Fruit fly (Drosophila melanogaster) whole organism, embryonic: ENCODE results near the gene CAH7.

Experiments
- Antp ChIP-seq: fragments of 200-800 bp; sonication (Bioruptor generic); optimal IDR thresholded peaks from 3 replicates; lab custom pipeline; 2016; ENCODE audit warnings: missing biosample characterization, missing genetic modification characterization
- CG10366 ChIP-seq: fragments of 200-800 bp; sonication (Bioruptor generic); IDR thresholded peaks from 2 replicates; pipeline ENCODE4 v1.3.6; 2022; ENCODE audit warnings: missing biosample characterization, missing genetic modification characterization
- CG11560 ChIP-seq: fragments of 200-800 bp; sonication (Bioruptor generic); IDR thresholded peaks from 3 replicates; pipeline ENCODE4 v1.3.6; 2022; ENCODE audit warnings: missing biosample characterization, missing genetic modification characterization
- CG11695 ChIP-seq: fragments of 200-800 bp; sonication (Bioruptor generic); IDR thresholded peaks from 3 replicates; pipeline ENCODE4 v1.3.6; 2022; ENCODE audit warnings: missing biosample characterization, missing genetic modification characterization
- CG12659 ChIP-seq: fragments of 200-800 bp; sonication (Bioruptor generic); optimal IDR thresholded peaks from 3 replicates; lab custom pipeline; 2017; ENCODE audit warnings: mild to moderate bottlenecking, missing biosample characterization, missing genetic modification reagents, missing genetic modification characterization
- CG14050 ChIP-seq: fragments of 200-800 bp; sonication (Bioruptor generic); IDR thresholded peaks from 3 replicates; pipeline ENCODE4 v1.3.6; 2022; ENCODE audit warnings: missing biosample characterization, missing genetic modification characterization
- CG16813 ChIP-seq: fragments of 200-800 bp; sonication (Bioruptor generic); IDR thresholded peaks from 3 replicates; pipeline ENCODE4 v1.3.6; 2022; ENCODE audit warnings: missing biosample characterization, missing genetic modification characterization; ENCODE audit not compliant: partially characterized antibody
- CG17186 ChIP-seq: fragments of 200-800 bp; sonication (Bioruptor generic); optimal IDR thresholded peaks from 3 replicates; lab custom pipeline; 2017; ENCODE audit warnings: missing biosample characterization, missing genetic modification reagents, missing genetic modification characterization
- CG1792 ChIP-seq: fragments of 200-800 bp; sonication (Bioruptor generic); optimal IDR thresholded peaks from 2 replicates; lab custom pipeline; 2016; ENCODE audit warnings: missing biosample characterization, missing genetic modification characterization
- CG2120 ChIP-seq: fragments of 200-800 bp; sonication (Bioruptor generic); optimal IDR thresholded peaks from 3 replicates; lab custom pipeline; 2016; ENCODE audit warnings: missing biosample characterization, missing genetic modification characterization
- CG31224 ChIP-seq: fragments of 200-800 bp; sonication (Bioruptor generic); IDR thresholded peaks from 2 replicates; pipeline ENCODE4 v1.3.6; 2022; ENCODE audit warnings: missing biosample characterization, missing genetic modification characterization
- CG6689 ChIP-seq: fragments of 200-800 bp; sonication (Bioruptor generic); IDR thresholded peaks from 2 replicates; pipeline ENCODE4 v1.3.6; 2022; ENCODE audit warnings: missing biosample characterization, missing genetic modification characterization
- CG7271 ChIP-seq: fragments of 200-800 bp; sonication (Bioruptor generic); optimal IDR thresholded peaks from 2 replicates; lab custom pipeline; 2018; ENCODE audit warnings: missing biosample characterization, mild to moderate bottlenecking, missing genetic modification characterization, moderate library complexity
- CG7839 ChIP-seq: fragments of 200-800 bp; sonication (Bioruptor generic); optimal IDR thresholded peaks from 3 replicates; lab custom pipeline; 2018; ENCODE audit warnings: missing biosample characterization, mild to moderate bottlenecking, missing genetic modification characterization, moderate library complexity
- CG8089 ChIP-seq: fragments of 200-800 bp; sonication (Bioruptor generic); optimal IDR thresholded peaks from 3 replicates; lab custom pipeline; 2016; ENCODE audit warnings: missing biosample characterization, missing genetic modification characterization
- CG9437 ChIP-seq: fragments of 200-800 bp; sonication (Bioruptor generic); optimal IDR thresholded peaks from 2 replicates; lab custom pipeline; 2018; ENCODE audit warnings: missing biosample characterization, mild to moderate bottlenecking, missing genetic modification characterization
- CkIIα-i1 ChIP-seq: fragments of 200-800 bp; sonication (Bioruptor generic); IDR thresholded peaks from 2 replicates; pipeline ENCODE4 v1.3.6; 2022; ENCODE audit warnings: missing biosample characterization, missing genetic modification characterization
- Fer1 ChIP-seq: fragments of 200-800 bp; sonication (Bioruptor generic); optimal IDR thresholded peaks from 2 replicates; lab custom pipeline; 2017; ENCODE audit warnings: missing biosample characterization, mild to moderate bottlenecking, missing genetic modification characterization
- HLHmδ ChIP-seq: fragments of 200-800 bp; sonication (Bioruptor generic); optimal IDR thresholded peaks from 2 replicates; lab custom pipeline; 2018; ENCODE audit warnings: missing biosample characterization, mild to moderate bottlenecking, missing genetic modification characterization, moderate library complexity
- Hand ChIP-seq: fragments of 200-800 bp; sonication (Bioruptor generic); optimal IDR thresholded peaks from 2 replicates; lab custom pipeline; 2017; ENCODE audit warnings: mild to moderate bottlenecking, missing biosample characterization, missing genetic modification reagents, missing genetic modification characterization
- HmgD ChIP-seq: fragments of 200-800 bp; sonication (Bioruptor generic); optimal IDR thresholded peaks from 3 replicates; lab custom pipeline; 2016; ENCODE audit warnings: missing biosample characterization, missing genetic modification characterization
- Lhr ChIP-seq: fragments of 200-800 bp; sonication (Bioruptor generic); optimal IDR thresholded peaks from 3 replicates; lab custom pipeline; 2017; ENCODE audit warnings: mild to moderate bottlenecking, missing biosample characterization, missing genetic modification reagents, missing genetic modification characterization
- Lpt ChIP-seq: fragments of >200 bp; optimal IDR thresholded peaks from 2 replicates; lab custom pipeline; 2018; ENCODE audit warnings: missing biosample characterization, missing genetic modification characterization
- Myb ChIP-seq: fragments of 200-800 bp; sonication (Bioruptor generic); optimal IDR thresholded peaks from 2 replicates; lab custom pipeline; 2016; ENCODE audit warnings: missing biosample characterization, missing genetic modification characterization
- NC2β ChIP-seq: fragments of 200-800 bp; sonication (Bioruptor generic); optimal IDR thresholded peaks from 2 replicates; lab custom pipeline; 2016; ENCODE audit warnings: missing biosample characterization, missing genetic modification characterization
- Pdp1 ChIP-seq, 2 experiments: fragments of 200-800 bp; sonication (Bioruptor generic); optimal IDR thresholded peaks; 3 replicates each; lab custom pipeline; 2016; ENCODE audit warnings: missing biosample characterization in 2 of 2, missing genetic modification characterization in 2 of 2, mild to moderate bottlenecking in 1 of 2, moderate library complexity in 1 of 2
- Ptx1 ChIP-seq: fragments of 200-800 bp; sonication (Bioruptor generic); IDR thresholded peaks from 2 replicates; pipeline ENCODE4 v1.3.6; 2022; ENCODE audit warnings: missing biosample characterization, missing genetic modification characterization
- Ssrp ChIP-seq: fragments of 200-800 bp; sonication (Bioruptor generic); optimal IDR thresholded peaks from 2 replicates; lab custom pipeline; 2018; ENCODE audit warnings: missing biosample characterization, mild to moderate bottlenecking, missing genetic modification characterization, moderate library complexity
- Vsx1 ChIP-seq: fragments of 200-800 bp; sonication (Bioruptor generic); optimal IDR thresholded peaks from 2 replicates; lab custom pipeline; 2017; ENCODE audit warnings: missing biosample characterization, mild to moderate bottlenecking, missing genetic modification characterization, missing genetic modification reagents
- abd-A ChIP-seq: fragments of 200-800 bp; sonication (Bioruptor generic); optimal IDR thresholded peaks from 3 replicates; lab custom pipeline; 2019; ENCODE audit warnings: missing biosample characterization, mild to moderate bottlenecking, missing genetic modification characterization, moderate library complexity
- ci ChIP-seq: fragments of 200-800 bp; sonication (Bioruptor generic); IDR thresholded peaks from 3 replicates; pipeline ENCODE4 v1.3.6; 2022; ENCODE audit warnings: missing biosample characterization, missing genetic modification characterization
- danr ChIP-seq: fragments of 200-800 bp; sonication (Bioruptor generic); IDR thresholded peaks from 2 replicates; pipeline ENCODE4 v1.3.6; 2022; ENCODE audit warnings: missing biosample characterization, missing genetic modification characterization
- emc ChIP-seq: fragments of 200-800 bp; sonication (Bioruptor generic); optimal IDR thresholded peaks from 2 replicates; lab custom pipeline; 2016; ENCODE audit warnings: missing biosample characterization, missing genetic modification characterization
- fru ChIP-seq: fragments of >200 bp; optimal IDR thresholded peaks from 2 replicates; lab custom pipeline; 2017
- gem ChIP-seq: fragments of 200-800 bp; sonication (Bioruptor generic); optimal IDR thresholded peaks from 2 replicates; lab custom pipeline; 2019; ENCODE audit warnings: missing biosample characterization, mild to moderate bottlenecking, missing genetic modification characterization, moderate library complexity
- h ChIP-seq: fragments of >200 bp; optimal IDR thresholded peaks from 2 replicates; lab custom pipeline; 2017
- kah ChIP-seq: fragments of 200-800 bp; sonication (Bioruptor generic); optimal IDR thresholded peaks from 2 replicates; lab custom pipeline; 2018; ENCODE audit warnings: missing biosample characterization, mild to moderate bottlenecking, missing genetic modification characterization
- ranshi ChIP-seq: fragments of 200-800 bp; sonication (Bioruptor generic); IDR thresholded peaks from 2 replicates; pipeline ENCODE4 v1.3.6; 2022; ENCODE audit warnings: missing biosample characterization, missing genetic modification characterization
- slp2 ChIP-seq: fragments of 200-800 bp; sonication (Bioruptor generic); optimal IDR thresholded peaks from 2 replicates; lab custom pipeline; 2016; ENCODE audit warnings: missing biosample characterization, missing genetic modification characterization
- sqz ChIP-seq: fragments of 200-800 bp; sonication (Bioruptor generic); optimal IDR thresholded peaks from 3 replicates; lab custom pipeline; 2018; ENCODE audit warnings: missing biosample characterization, mild to moderate bottlenecking, missing genetic modification characterization
- sr ChIP-seq: fragments of 200-800 bp; sonication (Bioruptor generic); IDR thresholded peaks from 3 replicates; pipeline ENCODE4 v1.3.6; 2022; ENCODE audit warnings: missing biosample characterization, missing genetic modification characterization
- ttk ChIP-seq: fragments of 200-800 bp; sonication (Bioruptor generic); IDR thresholded peaks from 2 replicates; pipeline ENCODE4 v2.1.2; 2022; ENCODE audit warnings: missing biosample characterization, missing genetic modification characterization

The CAH7 gene

DNA sequence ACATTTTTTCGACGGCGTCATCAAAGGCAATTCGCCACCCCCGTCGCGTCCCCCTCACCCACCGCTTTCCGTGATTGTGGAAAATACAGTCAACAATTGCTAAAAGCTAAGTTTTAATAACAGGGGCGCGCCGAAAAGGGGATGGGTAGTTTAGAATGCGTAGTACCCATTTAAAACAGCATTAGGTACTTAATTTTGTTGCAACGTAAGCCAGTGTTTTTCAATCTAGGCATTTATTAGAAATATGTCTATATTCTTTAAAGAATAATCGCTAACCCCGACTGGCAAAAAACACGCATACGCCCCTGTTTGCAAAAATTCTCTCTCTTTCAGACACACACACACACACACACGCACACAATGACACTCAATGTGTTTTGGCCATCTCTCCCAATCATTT is 27.1 kb upstream of the CAH7 start (continued):
- no peak for TF ChIP-seq NC2β (GFP tag; lab: Kevin White, UChicago)
- no peak for TF ChIP-seq h (lab: Kevin White, UChicago)
- TF ChIP-seq CG16813 (GFP tag; lab: Robert Waterston, UW) = no peak
- no peak for TF ChIP-seq CG17186 (GFP tag; lab: Kevin White, UChicago)
- peak; percentile 25 for TF ChIP-seq Myb
- no peak for TF ChIP-seq HmgD
- TF ChIP-seq abd-A = no peak
- no peak for TF ChIP-seq CG1792 (GFP tag; lab: Kevin White, UChicago)
- TF ChIP-seq ttk = peak; percentile 52
- peak; percentile 59 for TF ChIP-seq gem (tag; lab: Kevin White, UChicago)
- no peak; the same call in 2 of the 3 replicates for TF ChIP-seq CG11560 (tag; lab: Robert Waterston, UW)
- no peak for TF ChIP-seq slp2 (GFP tag; lab: Kevin White, UChicago)
- no peak for TF ChIP-seq CG14050 (GFP tag; lab: Robert Waterston, UW)
- no peak for TF ChIP-seq CG8089 (GFP tag; lab: Kevin White, UChicago)
- no peak for TF ChIP-seq Vsx1
- TF ChIP-seq Hand (GFP tag; lab: Kevin White, UChicago) = peak; percentile 54
- TF ChIP-seq CG11695 (GFP tag; lab: Robert Waterston, UW) = no peak
- TF ChIP-seq CG7271 (tag; lab: Kevin White, UChicago) = no peak
- no peak for TF ChIP-seq CkIIα-i1 (GFP tag; lab: Robert Waterston, UW)
- TF ChIP-seq Antp = peak; percentile 25
- TF ChIP-seq Lhr (GFP tag; lab: Kevin White, UChicago) = no peak
- no peak for TF ChIP-seq HLHmδ (GFP tag; lab: Kevin White, UChicago)
- no peak for TF ChIP-seq kah (GFP tag; lab: Kevin White, UChicago)
- TF ChIP-seq CG7839 (tag; lab: Kevin White, UChicago) = peak; percentile 61
- TF ChIP-seq sqz (GFP tag; lab: Kevin White, UChicago) = no peak
- TF ChIP-seq Ssrp (tag; lab: Kevin White, UChicago) = no peak
- peak; percentile 50 for TF ChIP-seq Ptx1 (GFP tag; lab: Robert Waterston, UW)
- TF ChIP-seq CG2120 (GFP tag; lab: Kevin White, UChicago) = peak; percentile 91
- TF ChIP-seq Fer1 (GFP tag; lab: Kevin White, UChicago) = peak; percentile 53
- peak; percentile 39; the same call in 1 of the 2 replicates for TF ChIP-seq CG10366 (GFP tag; lab: Robert Waterston, UW)
- TF ChIP-seq CG31224 (GFP tag; lab: Robert Waterston, UW) = peak; percentile 56
- TF ChIP-seq ranshi (GFP tag; lab: Robert Waterston, UW) = peak; percentile 67; the same call in 1 of the 2 replicates
- TF ChIP-seq danr (GFP tag; lab: Robert Waterston, UW) = peak; percentile 33; the same call in 1 of the 2 replicates
- TF ChIP-seq emc (GFP tag; lab: Kevin White, UChicago) = no peak
- TF ChIP-seq CG6689 (GFP tag; lab: Robert Waterston, UW) = no peak
- TF ChIP-seq fru = no peak
- peak; percentile 40 for TF ChIP-seq CG12659

DNA sequence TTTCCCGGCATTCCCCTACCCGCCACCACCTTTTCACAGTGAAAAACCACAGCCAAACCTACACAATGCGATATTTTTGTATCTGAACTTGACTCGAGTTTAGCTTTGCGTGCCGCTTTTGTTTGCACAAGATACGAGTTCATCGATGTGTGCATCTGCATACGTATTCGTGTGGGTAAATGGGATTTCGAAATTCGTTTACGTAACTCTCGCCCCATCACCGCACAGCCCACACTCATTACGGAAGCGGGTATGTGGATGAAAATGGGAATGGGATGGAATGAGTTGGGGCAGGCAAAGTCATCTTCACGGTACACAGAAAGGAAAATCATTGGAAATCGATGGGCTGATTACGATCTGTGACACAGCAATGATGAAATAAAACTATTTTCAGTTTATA is 25.8 kb upstream of the CAH7 start:
- TF ChIP-seq Lpt (no peak), CG9437 (GFP tag; lab: Kevin White, UChicago) (peak; percentile 52), sr (GFP tag; lab: Robert Waterston, UW) (peak; percentile 76; the same call in 2 of the 3 replicates), ci (peak; percentile 50; the same call in 1 of the 3 replicates), Pdp1 (GFP tag; optimal IDR thresholded peaks at IDR 0.05; lab: Kevin White, UChicago) (peak in 1 of 2 experiments; percentile 49)
- TF ChIP-seq, all 482 proteins: peak for 4
